Worm (Caenorhabditis elegans) whole organism, young adult: ENCODE measurements around the gene F34D10.3.

Source experiments
- B0261.1 ChIP-seq: sonication (generic microtip); optimal IDR thresholded peaks from 2 replicates; lab custom pipeline; 2016; ENCODE audit warnings: mild to moderate bottlenecking, missing genetic modification characterization, moderate library complexity, missing compliant biosample characterization
- D2030.7 ChIP-seq: fragments of 200-800 bp; sonication (Bioruptor generic); IDR thresholded peaks from 2 replicates; pipeline ENCODE4 v1.3.6; 2022; ENCODE audit warnings: missing genetic modification reagents, missing genetic modification characterization, missing compliant biosample characterization
- F33H1.4 ChIP-seq: fragments of 200-800 bp; sonication (Bioruptor generic); IDR thresholded peaks from 2 replicates; pipeline ENCODE4 v1.3.6; 2022; ENCODE audit warnings: missing genetic modification reagents, missing genetic modification characterization, missing compliant biosample characterization
- F52B5.7 ChIP-seq: sonication (generic microtip); optimal IDR thresholded peaks from 2 replicates; lab custom pipeline; 2016; ENCODE audit warnings: mild to moderate bottlenecking, missing genetic modification characterization, missing compliant biosample characterization
- F57A8.1 ChIP-seq: fragments of 200-800 bp; sonication (Bioruptor generic); optimal IDR thresholded peaks from 2 replicates; lab custom pipeline; 2018; ENCODE audit warnings: mild to moderate bottlenecking, missing genetic modification characterization, moderate library complexity, missing compliant biosample characterization
- K11D2.4 ChIP-seq: fragments of 200-800 bp; sonication (Bioruptor generic); IDR thresholded peaks from 2 replicates; pipeline ENCODE4 v1.3.6; 2022; ENCODE audit warnings: missing genetic modification reagents, missing genetic modification characterization, missing compliant biosample characterization
- Y53G8AR.9 ChIP-seq: fragments of 200-800 bp; sonication (Bioruptor generic); conservative IDR thresholded peaks from 2 replicates; pipeline ENCODE4 v1.3.6; 2022; ENCODE audit warnings: missing genetic modification reagents, missing genetic modification characterization, missing compliant biosample characterization
- Y79H2A.3 ChIP-seq: fragments of 200-800 bp; sonication (Bioruptor generic); conservative IDR thresholded peaks from 2 replicates; pipeline ENCODE4 v1.3.6; 2022; ENCODE audit warnings: missing genetic modification reagents, missing genetic modification characterization, missing compliant biosample characterization
- ZK185.1 ChIP-seq: sonication (generic microtip); optimal IDR thresholded peaks from 2 replicates; lab custom pipeline; 2016; ENCODE audit warnings: mild to moderate bottlenecking, missing genetic modification characterization, missing compliant biosample characterization; ENCODE audit not compliant: poor library complexity, severe bottlenecking
- ama-1 ChIP-seq, 3 experiments: fragments of 150-350 bp in 1 of 3; sonication (generic microtip) in 2 of 3; optimal IDR thresholded peaks; 2 replicates each; lab custom pipeline; 2014 to 2018; ENCODE audit warnings: missing biosample characterization in 2 of 3, missing genetic modification characterization in 2 of 3, missing genetic modification reagents in 2 of 3
- aptf-3 ChIP-seq: fragments of 200-800 bp; sonication (Bioruptor generic); IDR thresholded peaks from 2 replicates; pipeline ENCODE4 v1.3.6; 2022; ENCODE audit warnings: missing genetic modification characterization, missing compliant biosample characterization
- cebp-1 ChIP-seq, 2 experiments: fragments of 200-800 bp in 1 of 2; sonication (Bioruptor generic) in 1 of 2; sonication (generic microtip) in 1 of 2; IDR thresholded peaks in 1 of 2; optimal IDR thresholded peaks in 1 of 2; 2 replicates each; pipeline versions ENCODE4 v1.3.6 to Lab custom; 2017 to 2022; ENCODE audit warnings: missing compliant biosample characterization in 2 of 2, missing genetic modification characterization in 2 of 2, mild to moderate bottlenecking in 1 of 2, missing genetic modification reagents in 1 of 2, moderate library complexity in 1 of 2
- cebp-2 ChIP-seq: fragments of 200-800 bp; sonication (Bioruptor generic); IDR thresholded peaks from 2 replicates; pipeline ENCODE4 v1.3.6; 2022; ENCODE audit warnings: missing genetic modification characterization, missing compliant biosample characterization
- ceh-27 ChIP-seq: fragments of 200-800 bp; sonication (Bioruptor generic); optimal IDR thresholded peaks from 2 replicates; lab custom pipeline; 2018; ENCODE audit warnings: mild to moderate bottlenecking, missing genetic modification characterization, moderate library complexity, missing compliant biosample characterization
- ceh-40 ChIP-seq: fragments of 200-800 bp; sonication (Bioruptor generic); IDR thresholded peaks from 2 replicates; pipeline ENCODE4 v1.3.6; 2022; ENCODE audit warnings: missing genetic modification characterization, missing compliant biosample characterization
- chd-7 ChIP-seq: sonication (generic microtip); optimal IDR thresholded peaks from 2 replicates; lab custom pipeline; 2016; ENCODE audit warnings: mild to moderate bottlenecking, missing genetic modification characterization, moderate library complexity, missing compliant biosample characterization
- dpl-1 ChIP-seq: fragments of 150-350 bp; optimal IDR thresholded peaks from 2 replicates; lab custom pipeline; 2014; ENCODE audit warnings: missing biosample characterization, missing genetic modification reagents, missing genetic modification characterization
- let-607 ChIP-seq, 2 experiments: fragments of 200-800 bp in 1 of 2; sonication (Bioruptor generic) in 1 of 2; sonication (generic microtip) in 1 of 2; optimal IDR thresholded peaks; 2 replicates each; lab custom pipeline; 2016 to 2018; ENCODE audit warnings: mild to moderate bottlenecking in 2 of 2, missing compliant biosample characterization in 2 of 2, missing genetic modification characterization in 2 of 2, moderate library complexity in 2 of 2, missing genotype in 1 of 2
- lin-26 ChIP-seq: fragments of 200-800 bp; sonication (Bioruptor generic); IDR thresholded peaks from 2 replicates; pipeline ENCODE4 v1.3.6; 2022; ENCODE audit warnings: missing genetic modification reagents, missing genetic modification characterization, missing compliant biosample characterization
- lir-1 ChIP-seq: fragments of 200-800 bp; sonication (Bioruptor generic); conservative IDR thresholded peaks from 2 replicates; pipeline ENCODE4 v1.3.6; 2022; ENCODE audit warnings: missing genetic modification reagents, missing genetic modification characterization, missing compliant biosample characterization
- madf-10 ChIP-seq: sonication (generic microtip); optimal IDR thresholded peaks from 2 replicates; lab custom pipeline; 2016; ENCODE audit warnings: mild to moderate bottlenecking, missing genetic modification characterization, missing compliant biosample characterization
- madf-3 ChIP-seq: fragments of 200-800 bp; sonication (Bioruptor generic); IDR thresholded peaks from 2 replicates; pipeline ENCODE4 v1.3.6; 2022; ENCODE audit warnings: missing genetic modification reagents, missing genetic modification characterization, missing compliant biosample characterization
- madf-6 ChIP-seq: fragments of 200-800 bp; sonication (Bioruptor generic); IDR thresholded peaks from 2 replicates; pipeline ENCODE4 v1.3.6; 2022; ENCODE audit warnings: missing genetic modification reagents, missing genetic modification characterization, missing compliant biosample characterization
- madf-8 ChIP-seq: fragments of 200-800 bp; sonication (Bioruptor generic); conservative IDR thresholded peaks from 2 replicates; pipeline ENCODE4 v1.3.6; 2022; ENCODE audit warnings: missing genetic modification reagents, missing genetic modification characterization, missing compliant biosample characterization
- mes-4 ChIP-seq: sonication (generic microtip); optimal IDR thresholded peaks from 2 replicates; lab custom pipeline; 2016; ENCODE audit warnings: missing genotype, missing genetic modification characterization, missing compliant biosample characterization
- nfya-2 ChIP-seq: fragments of 200-800 bp; sonication (Bioruptor generic); IDR thresholded peaks from 2 replicates; pipeline ENCODE4 v1.3.6; 2022; ENCODE audit warnings: missing genetic modification reagents, missing genetic modification characterization, missing compliant biosample characterization
- rcor-1 ChIP-seq: fragments of 200-800 bp; sonication (Bioruptor generic); IDR thresholded peaks from 2 replicates; pipeline ENCODE4 v1.3.6; 2022; ENCODE audit warnings: missing genetic modification reagents, missing genetic modification characterization, missing compliant biosample characterization
- repo-1 ChIP-seq: sonication (generic microtip); optimal IDR thresholded peaks from 2 replicates; lab custom pipeline; 2017; ENCODE audit warnings: mild to moderate bottlenecking, missing genetic modification characterization, missing compliant biosample characterization
- sea-2 ChIP-seq: fragments of 200-800 bp; sonication (Bioruptor generic); IDR thresholded peaks from 2 replicates; pipeline ENCODE4 v1.3.6; 2022; ENCODE audit warnings: missing genetic modification characterization, missing compliant biosample characterization
- snpc-3.4 ChIP-seq: sonication (generic microtip); optimal IDR thresholded peaks from 2 replicates; lab custom pipeline; 2017; ENCODE audit warnings: missing genetic modification characterization, mild to moderate bottlenecking, missing compliant biosample characterization, antibody characterized with exemption, moderate library complexity, missing genotype, missing genetic modification reagents
- snpc-4 ChIP-seq, 5 experiments: fragments of 150-350 bp in 1 of 5; sonication (generic microtip) in 4 of 5; optimal IDR thresholded peaks; 2 replicates each; lab custom pipeline; 2014 to 2018; ENCODE audit warnings: missing genetic modification characterization in 5 of 5, missing biosample characterization in 3 of 5, antibody characterized with exemption in 2 of 5, mild to moderate bottlenecking in 2 of 5, missing compliant biosample characterization in 2 of 5, missing genotype in 2 of 5, moderate library complexity in 2 of 5, missing genetic modification reagents in 1 of 5
- somi-1 ChIP-seq: fragments of 200-800 bp; sonication (Bioruptor generic); optimal IDR thresholded peaks from 2 replicates; lab custom pipeline; 2018; ENCODE audit warnings: mild to moderate bottlenecking, missing genetic modification characterization, missing compliant biosample characterization
- tlf-1 ChIP-seq: fragments of 200-800 bp; sonication (Bioruptor generic); optimal IDR thresholded peaks from 2 replicates; lab custom pipeline; 2018; ENCODE audit warnings: mild to moderate bottlenecking, missing genetic modification characterization, missing compliant biosample characterization
- unc-130 ChIP-seq: sonication (generic microtip); optimal IDR thresholded peaks from 2 replicates; lab custom pipeline; 2016; ENCODE audit warnings: missing genetic modification reagents, missing genetic modification characterization, missing compliant biosample characterization

F34D10.3 gene

DNA sequence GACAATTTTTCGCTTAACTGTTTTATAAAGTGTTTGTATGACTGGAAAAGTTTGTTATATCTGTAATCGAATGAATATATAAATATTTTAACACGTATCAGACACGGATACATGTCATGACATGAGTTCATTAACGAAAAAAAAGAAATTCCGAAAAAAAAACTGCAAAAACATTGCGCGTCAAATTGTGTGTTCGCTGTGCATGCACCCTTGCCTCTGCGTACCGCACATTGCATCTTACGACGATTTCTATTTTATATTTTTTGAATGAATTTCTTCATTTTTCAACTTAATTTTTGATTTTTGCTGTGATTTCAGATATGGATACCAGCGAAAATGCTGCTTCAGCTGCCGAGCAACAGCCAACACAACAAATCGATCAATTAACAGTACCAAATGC is 29.1 kb upstream of the F34D10.3 start, which contains the start of gene wdr-5.1:
Gene wdr-5.1, plus strand, starts transcription at position 319 of the 400 bp plus-strand sequence.
- TF ChIP-seq let-607 (tag; optimal IDR thresholded peaks at IDR 0.05; lab: Kevin White, UChicago) (peak in 1 of 2 experiments; percentile 7), somi-1 (GFP tag; lab: Kevin White, UChicago) (no peak), snpc-3.4 (tag; lab: Kevin White, UChicago) (peak; percentile 26), F33H1.4 (GFP tag; lab: Robert Waterston, UW) (peak; percentile 15; the same call in 1 of the 2 replicates), repo-1 (tag; lab: Kevin White, UChicago) (no peak), ama-1 (optimal IDR thresholded peaks at IDR 0.05; lab: Kevin White, UChicago) (peak; percentile 45), ama-1 (GFP tag; optimal IDR thresholded peaks at IDR 0.05; lab: Kevin White, UChicago) (no peak), cebp-1 (GFP tag; IDR thresholded peaks at IDR 0.05; lab: Robert Waterston, UW) (no peak), cebp-1 (tag; optimal IDR thresholded peaks at IDR 0.05; lab: Kevin White, UChicago) (peak; percentile 50)

DNA sequence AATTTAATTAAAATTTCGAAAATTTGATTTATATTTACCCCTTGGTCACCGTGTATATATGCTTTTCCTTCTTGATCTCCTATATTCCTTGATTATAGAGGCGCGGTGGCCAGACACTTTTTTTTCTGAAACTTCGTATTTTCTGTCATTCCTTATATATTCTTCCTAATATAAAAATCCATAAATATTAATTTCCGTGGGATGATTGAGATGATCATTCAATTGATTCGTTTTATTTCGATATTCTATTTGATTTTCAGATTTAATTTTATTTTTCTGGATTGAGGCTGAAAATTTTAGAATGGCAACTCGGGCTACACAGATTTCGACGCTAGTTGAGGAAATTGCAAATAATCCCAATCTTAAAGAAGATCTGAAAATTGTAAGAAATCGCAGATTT is 27.5 kb upstream of the F34D10.3 start, which contains the start of gene dph-1:
Gene dph-1, plus strand, starts transcription at position 301 of the 400 bp plus-strand sequence.
- TF ChIP-seq madf-8 (GFP tag; lab: Robert Waterston, UW): no peak
- no peak for TF ChIP-seq F52B5.7 (tag; lab: Kevin White, UChicago)
- no peak for TF ChIP-seq unc-130 (GFP tag; lab: Kevin White, UChicago)
- no peak for TF ChIP-seq ceh-27 (GFP tag; lab: Kevin White, UChicago)
- no peak for TF ChIP-seq F57A8.1 (GFP tag; lab: Kevin White, UChicago)
- TF ChIP-seq cebp-2: no peak
- TF ChIP-seq Y53G8AR.9: no peak
- no peak for TF ChIP-seq D2030.7 (GFP tag; lab: Robert Waterston, UW)
- no peak for TF ChIP-seq ZK185.1 (tag; lab: Kevin White, UChicago)
- no peak for TF ChIP-seq aptf-3 (GFP tag; lab: Robert Waterston, UW)
- TF ChIP-seq sea-2 (GFP tag; lab: Robert Waterston, UW): no peak
- no peak for TF ChIP-seq mes-4 (tag; lab: Kevin White, UChicago)
- no peak for TF ChIP-seq cebp-1 (GFP tag; IDR thresholded peaks at IDR 0.05; lab: Robert Waterston, UW)
- TF ChIP-seq cebp-1 (tag; optimal IDR thresholded peaks at IDR 0.05; lab: Kevin White, UChicago): no peak
- no peak for TF ChIP-seq madf-6 (GFP tag; lab: Robert Waterston, UW)
- TF ChIP-seq snpc-4 (GFP tag; optimal IDR thresholded peaks at IDR 0.05; lab: Kevin White, UChicago): no peak
- no peak for TF ChIP-seq snpc-4 (tag; optimal IDR thresholded peaks at IDR 0.05; lab: Kevin White, UChicago)
- TF ChIP-seq B0261.1: no peak

DNA sequence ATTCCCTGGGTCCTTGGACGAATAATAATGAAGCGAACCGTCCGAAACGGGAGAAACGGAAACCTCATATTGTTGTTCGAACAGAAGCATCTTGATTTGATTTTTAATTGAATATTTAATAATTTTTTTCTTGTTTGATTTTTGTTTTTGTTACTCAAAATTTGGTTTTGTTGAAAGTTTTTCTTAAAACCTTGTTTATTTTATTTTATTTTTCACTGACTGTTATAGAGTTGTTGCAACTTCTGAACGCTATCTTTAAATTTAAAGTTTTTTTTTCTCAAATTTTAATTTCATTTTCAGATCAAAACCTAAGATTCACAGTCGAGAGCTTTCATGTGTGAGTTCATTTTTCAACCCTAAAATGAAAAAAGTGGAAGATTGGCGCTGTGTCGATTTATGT is 25.0 kb upstream of the F34D10.3 start, which contains the start of gene alkb-8:
Gene alkb-8, plus strand, starts transcription at position 301 of the 400 bp plus-strand sequence.
- TF ChIP-seq D2030.7 (GFP tag; lab: Robert Waterston, UW) (0 out of 2 replicates have a peak, but pooled peaks have one; percentile 13), rcor-1 (no peak), madf-10 (no peak), Y53G8AR.9 (no peak)

DNA sequence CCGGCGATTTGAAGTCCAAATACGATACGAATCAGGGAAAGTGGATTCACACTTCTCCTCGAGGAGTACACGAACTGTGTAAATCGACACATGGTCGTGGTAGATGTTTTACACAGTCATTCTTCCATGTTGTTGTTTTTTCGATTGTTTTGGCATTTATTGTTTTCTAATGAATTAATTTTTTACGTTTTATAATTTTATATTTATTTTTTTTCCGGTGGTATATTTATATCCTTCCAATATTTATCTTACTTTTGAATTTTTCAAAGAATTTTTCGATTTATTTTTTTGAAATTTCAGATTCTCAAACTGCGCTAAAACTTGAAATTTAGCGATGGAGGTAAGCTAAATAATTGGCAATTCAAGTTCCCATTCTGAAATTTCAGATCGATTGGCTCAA is 20.9 kb upstream of the F34D10.3 start, which contains the start of gene nrde-1:
Gene nrde-1, plus strand, starts transcription at position 301 of the 400 bp plus-strand sequence.
- TF ChIP-seq Y79H2A.3 (GFP tag; lab: Robert Waterston, UW) (no peak), K11D2.4 (GFP tag; lab: Robert Waterston, UW) (no peak), D2030.7 (GFP tag; lab: Robert Waterston, UW) (no peak), nfya-2 (no peak), lir-1 (no peak), chd-7 (tag; lab: Kevin White, UChicago) (no peak), dpl-1 (GFP tag; lab: Kevin White, UChicago) (no peak), lin-26 (no peak), madf-3 (GFP tag; lab: Robert Waterston, UW) (no peak), ceh-40 (GFP tag; lab: Robert Waterston, UW) (no peak), tlf-1 (GFP tag; lab: Kevin White, UChicago) (no peak)
